Worm (Caenorhabditis elegans): ENCODE data around the gene F40G12.6.

- TF ChIP-seq aly-1 (tag; optimal IDR thresholded peaks at IDR 0.05), result no peak
- TF ChIP-seq ama-1 (optimal IDR thresholded peaks at IDR 0.05), result no peak
- TF ChIP-seq ets-7 (tag; optimal IDR thresholded peaks at IDR 0.05), result no peak
- no peak for TF ChIP-seq F13C5.2 (tag; optimal IDR thresholded peaks at IDR 0.05)
- no peak for TF ChIP-seq tra-4 (tag; optimal IDR thresholded peaks at IDR 0.05)
- no peak for TF ChIP-seq flt-1 (GFP tag; IDR thresholded peaks at IDR 0.05)
- no peak for TF ChIP-seq hmg-4 (GFP tag; optimal IDR thresholded peaks at IDR 0.05)
- no peak for TF ChIP-seq tbx-11 (GFP tag; IDR thresholded peaks at IDR 0.05)
- no peak for TF ChIP-seq pes-1 (GFP tag; IDR thresholded peaks at IDR 0.05)
- no peak for TF ChIP-seq hmbx-1 (tag; optimal IDR thresholded peaks at IDR 0.05)
- TF ChIP-seq ceh-36 (tag; optimal IDR thresholded peaks at IDR 0.05), result no peak
- no peak for TF ChIP-seq sea-1 (GFP tag; conservative IDR thresholded peaks at IDR 0.05)
- no peak for TF ChIP-seq tbx-37 (GFP tag; conservative IDR thresholded peaks at IDR 0.05)
Observed at ce11 chrV:14301076-14301475, 28.2 kb upstream of the F40G12.6 start, which contains the start of gene F14D7.6.
